Worm (Caenorhabditis elegans) whole organism, L2 larva: Measurements from ENCODE around the gene Y67A10A.2.
A peak's percentile ranks its signal among the peaks of the same experiment; 100 is the strongest.

Source experiments
- C34F6.9 ChIP-seq: fragments of 150-350 bp; optimal IDR thresholded peaks from 2 replicates; lab custom pipeline; 2014; ENCODE audit warnings: missing biosample characterization, missing genetic modification characterization
- F13H6.1 ChIP-seq: sonication (generic microtip); optimal IDR thresholded peaks from 2 replicates; lab custom pipeline; 2016; ENCODE audit warnings: missing genetic modification characterization, missing compliant biosample characterization
- R02D3.7 ChIP-seq: fragments of 150-350 bp; optimal IDR thresholded peaks from 2 replicates; lab custom pipeline; 2014; ENCODE audit warnings: missing biosample characterization, missing genetic modification characterization
- Y55F3AM.14 ChIP-seq: fragments of 200-800 bp; sonication (Bioruptor generic); optimal IDR thresholded peaks from 2 replicates; lab custom pipeline; 2018; ENCODE audit warnings: mild to moderate bottlenecking, missing genetic modification characterization, missing compliant biosample characterization
- ZK546.5 ChIP-seq: sonication (generic microtip); optimal IDR thresholded peaks from 2 replicates; lab custom pipeline; 2017; ENCODE audit warnings: missing biosample characterization, missing genetic modification characterization
- ama-1 ChIP-seq: fragments of 150-350 bp; optimal IDR thresholded peaks from 2 replicates; lab custom pipeline; 2018; ENCODE audit warnings: inconsistent platforms
- blmp-1 ChIP-seq: sonication (generic microtip); optimal IDR thresholded peaks from 2 replicates; lab custom pipeline; 2017; ENCODE audit warnings: missing genetic modification characterization, mild to moderate bottlenecking, missing compliant biosample characterization, antibody characterized with exemption, moderate library complexity; ENCODE audit not compliant: insufficient read depth
- ceh-16 ChIP-seq: fragments of 150-350 bp; optimal IDR thresholded peaks from 2 replicates; lab custom pipeline; 2014; ENCODE audit warnings: missing biosample characterization, missing genetic modification characterization
- ceh-82 ChIP-seq: fragments of 150-350 bp; optimal IDR thresholded peaks from 2 replicates; lab custom pipeline; 2014; ENCODE audit warnings: missing biosample characterization, missing genetic modification characterization
- crh-2 ChIP-seq: sonication (generic microtip); optimal IDR thresholded peaks from 2 replicates; lab custom pipeline; 2017; ENCODE audit warnings: missing biosample characterization, missing genetic modification characterization
- egl-27 ChIP-seq: sonication (generic microtip); optimal IDR thresholded peaks from 3 replicates; lab custom pipeline; 2017; ENCODE audit warnings: missing biosample characterization, missing genetic modification reagents, missing genetic modification characterization
- elt-1 ChIP-seq: fragments of 150-350 bp; optimal IDR thresholded peaks from 2 replicates; lab custom pipeline; 2014; ENCODE audit warnings: missing biosample characterization, missing genetic modification characterization
- lin-11 ChIP-seq: fragments of 150-350 bp; sonication (generic microtip); optimal IDR thresholded peaks from 2 replicates; lab custom pipeline; 2014; ENCODE audit warnings: missing biosample characterization, missing genetic modification characterization, inconsistent platforms, mixed read lengths
- lin-13 ChIP-seq: fragments of 150-350 bp; optimal IDR thresholded peaks from 2 replicates; lab custom pipeline; 2014; ENCODE audit warnings: missing biosample characterization, missing genetic modification reagents, missing genetic modification characterization
- lin-39 ChIP-seq: fragments of 150-350 bp; optimal IDR thresholded peaks from 2 replicates; lab custom pipeline; 2014; ENCODE audit warnings: missing biosample characterization, missing genetic modification reagents, missing genetic modification characterization
- lsy-2 ChIP-seq, 2 experiments: fragments of 150-350 bp in 1 of 2; sonication (generic microtip) in 1 of 2; optimal IDR thresholded peaks; 2 replicates each; lab custom pipeline; 2014 to 2017; ENCODE audit warnings: missing biosample characterization in 2 of 2, missing genetic modification characterization in 2 of 2
- mab-5 ChIP-seq: fragments of 150-350 bp; optimal IDR thresholded peaks from 2 replicates; lab custom pipeline; 2014; ENCODE audit warnings: missing biosample characterization, missing genetic modification characterization
- mbf-1 ChIP-seq: sonication (generic microtip); optimal IDR thresholded peaks from 2 replicates; lab custom pipeline; 2017; ENCODE audit warnings: missing biosample characterization, missing genetic modification characterization
- mdl-1 ChIP-seq, 2 experiments: fragments of 150-350 bp in 1 of 2; sonication (generic microtip) in 1 of 2; optimal IDR thresholded peaks; 2 replicates each; lab custom pipeline; 2017; ENCODE audit warnings: missing biosample characterization in 2 of 2, missing genetic modification characterization in 2 of 2
- nhr-10 ChIP-seq: sonication (generic microtip); optimal IDR thresholded peaks from 2 replicates; lab custom pipeline; 2017; ENCODE audit warnings: missing biosample characterization, missing genetic modification characterization
- nhr-11 ChIP-seq: fragments of 150-350 bp; optimal IDR thresholded peaks from 2 replicates; lab custom pipeline; 2014; ENCODE audit warnings: missing biosample characterization, missing genetic modification characterization
- nhr-129 ChIP-seq: fragments of 150-350 bp; optimal IDR thresholded peaks from 2 replicates; lab custom pipeline; 2014; ENCODE audit warnings: missing biosample characterization, missing genetic modification characterization
- nhr-21 ChIP-seq: fragments of 150-350 bp; optimal IDR thresholded peaks from 2 replicates; lab custom pipeline; 2014; ENCODE audit warnings: missing biosample characterization, missing genetic modification characterization
- nhr-23 ChIP-seq: fragments of 150-350 bp; optimal IDR thresholded peaks from 2 replicates; lab custom pipeline; 2014; ENCODE audit warnings: missing biosample characterization, missing genetic modification reagents, missing genetic modification characterization
- nhr-237 ChIP-seq: fragments of 150-350 bp; optimal IDR thresholded peaks from 2 replicates; lab custom pipeline; 2014; ENCODE audit warnings: missing biosample characterization, missing genetic modification characterization
- nhr-25 ChIP-seq: fragments of 150-350 bp; sonication (generic microtip); optimal IDR thresholded peaks from 3 replicates; lab custom pipeline; 2014; ENCODE audit warnings: missing biosample characterization, missing genetic modification characterization
- nhr-6 ChIP-seq: fragments of 150-350 bp; optimal IDR thresholded peaks from 2 replicates; lab custom pipeline; 2014; ENCODE audit warnings: missing biosample characterization, missing genetic modification characterization
- nhr-77 ChIP-seq: fragments of 150-350 bp; optimal IDR thresholded peaks from 2 replicates; lab custom pipeline; 2014; ENCODE audit warnings: missing biosample characterization, missing genetic modification characterization
- peb-1 ChIP-seq: fragments of 150-350 bp; optimal IDR thresholded peaks from 2 replicates; lab custom pipeline; 2014; ENCODE audit warnings: missing biosample characterization, missing genetic modification characterization
- sem-4 ChIP-seq: fragments of 150-350 bp; optimal IDR thresholded peaks from 2 replicates; lab custom pipeline; 2014; ENCODE audit warnings: missing biosample characterization, missing genetic modification reagents, missing genetic modification characterization
- skn-1 ChIP-seq: sonication (generic microtip); optimal IDR thresholded peaks from 2 replicates; lab custom pipeline; 2017; ENCODE audit warnings: missing biosample characterization, missing genetic modification characterization
- sma-9 ChIP-seq, 2 experiments: fragments of 150-350 bp in 1 of 2; sonication (generic microtip) in 1 of 2; optimal IDR thresholded peaks; 2 replicates each; lab custom pipeline; 2014 to 2016; ENCODE audit warnings: missing genetic modification characterization in 2 of 2, mild to moderate bottlenecking in 1 of 2, missing biosample characterization in 1 of 2, missing compliant biosample characterization in 1 of 2, missing genetic modification reagents in 1 of 2, moderate library complexity in 1 of 2
- snpc-4 ChIP-seq: fragments of 150-350 bp; optimal IDR thresholded peaks from 2 replicates; lab custom pipeline; 2014; ENCODE audit warnings: missing biosample characterization, missing genetic modification characterization
- unc-39 ChIP-seq: fragments of 150-350 bp; optimal IDR thresholded peaks from 2 replicates; lab custom pipeline; 2014; ENCODE audit warnings: missing biosample characterization, missing genetic modification characterization
- unc-55 ChIP-seq: fragments of 150-350 bp; sonication (generic microtip); optimal IDR thresholded peaks from 3 replicates; lab custom pipeline; 2014; ENCODE audit warnings: missing biosample characterization, missing genetic modification reagents, missing genetic modification characterization
- unc-62 ChIP-seq: fragments of 150-350 bp; optimal IDR thresholded peaks from 2 replicates; lab custom pipeline; 2014; ENCODE audit warnings: missing biosample characterization, missing genetic modification reagents, missing genetic modification characterization
- zag-1 ChIP-seq: fragments of 150-350 bp; optimal IDR thresholded peaks from 2 replicates; lab custom pipeline; 2014; ENCODE audit warnings: missing biosample characterization, missing genetic modification characterization
- ztf-4 ChIP-seq: fragments of 150-350 bp; optimal IDR thresholded peaks from 2 replicates; lab custom pipeline; 2014; ENCODE audit warnings: missing biosample characterization, missing genetic modification characterization

Gene Y67A10A.2

DNA sequence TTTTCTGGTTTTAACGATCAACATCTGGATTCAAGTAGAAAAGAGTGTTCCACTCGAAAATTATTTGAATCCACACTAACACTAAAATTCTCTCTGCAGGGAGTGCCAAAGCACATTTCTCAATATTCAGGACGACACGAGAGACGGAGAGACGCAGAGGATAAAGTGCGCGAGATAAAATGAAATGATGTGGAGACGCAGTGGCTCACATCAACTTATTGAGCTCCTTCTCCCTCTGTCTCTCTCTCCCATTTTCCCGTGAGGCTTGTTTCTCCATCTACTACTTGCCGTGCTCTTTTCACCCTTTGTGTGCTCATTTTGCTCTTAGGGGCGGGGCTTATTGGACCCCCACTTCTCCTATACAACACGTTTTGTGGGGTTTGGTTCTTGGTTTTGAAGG is 18.3 kb downstream of the Y67A10A.2 start:
- TF ChIP-seq nhr-129 (tag; lab: Kevin White, UChicago) (peak; percentile 96), mdl-1 (tag; optimal IDR thresholded peaks at IDR 0.05; lab: Kevin White, UChicago) (peak in 1 of 2 experiments; percentile 2), crh-2 (tag; lab: Kevin White, UChicago) (peak; percentile 9), unc-55 (GFP tag; lab: Kevin White, UChicago) (peak; percentile 85), unc-39 (no peak), mab-5 (tag; lab: Kevin White, UChicago) (peak; percentile 51), lin-13 (GFP tag; lab: Kevin White, UChicago) (peak; percentile 16), nhr-6 (tag; lab: Kevin White, UChicago) (peak; percentile 8), peb-1 (tag; lab: Kevin White, UChicago) (no peak), snpc-4 (peak; percentile 26), C34F6.9 (tag; lab: Kevin White, UChicago) (peak; percentile 77), nhr-10 (no peak), zag-1 (tag; lab: Kevin White, UChicago) (peak; percentile 37), ZK546.5 (tag; lab: Kevin White, UChicago) (no peak), F13H6.1 (tag; lab: Kevin White, UChicago) (peak; percentile 62), sem-4 (tag; lab: Kevin White, UChicago) (peak; percentile 5), lin-11 (tag; lab: Kevin White, UChicago) (peak; percentile 47)

DNA sequence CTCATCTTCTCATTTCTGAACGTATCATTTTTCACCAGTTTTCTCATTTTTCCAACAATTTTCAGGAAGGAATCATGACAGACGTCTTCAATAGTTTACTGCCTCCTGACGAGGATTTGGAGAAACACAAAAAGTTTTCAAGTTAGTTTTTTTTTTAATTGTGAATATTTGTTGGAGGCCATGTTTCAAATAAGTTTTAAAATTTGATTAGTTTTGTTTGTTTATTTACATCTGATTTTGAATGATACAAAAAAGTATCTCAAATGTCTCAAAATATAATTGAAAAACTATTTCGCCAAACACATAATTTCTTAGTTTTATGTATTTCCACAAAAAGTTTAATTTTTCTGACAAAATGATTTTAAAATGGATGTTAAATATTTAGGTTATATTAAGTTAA is 23.3 kb downstream of the Y67A10A.2 start, which contains the start of gene ssu-2:
Gene ssu-2 (plus strand): TSS at position 59 of the 400 bp plus-strand sequence.
- TF ChIP-seq unc-55 (GFP tag; lab: Kevin White, UChicago) (no peak), nhr-77 (no peak)
- TF ChIP-seq, all 48 proteins: peak for 0

DNA sequence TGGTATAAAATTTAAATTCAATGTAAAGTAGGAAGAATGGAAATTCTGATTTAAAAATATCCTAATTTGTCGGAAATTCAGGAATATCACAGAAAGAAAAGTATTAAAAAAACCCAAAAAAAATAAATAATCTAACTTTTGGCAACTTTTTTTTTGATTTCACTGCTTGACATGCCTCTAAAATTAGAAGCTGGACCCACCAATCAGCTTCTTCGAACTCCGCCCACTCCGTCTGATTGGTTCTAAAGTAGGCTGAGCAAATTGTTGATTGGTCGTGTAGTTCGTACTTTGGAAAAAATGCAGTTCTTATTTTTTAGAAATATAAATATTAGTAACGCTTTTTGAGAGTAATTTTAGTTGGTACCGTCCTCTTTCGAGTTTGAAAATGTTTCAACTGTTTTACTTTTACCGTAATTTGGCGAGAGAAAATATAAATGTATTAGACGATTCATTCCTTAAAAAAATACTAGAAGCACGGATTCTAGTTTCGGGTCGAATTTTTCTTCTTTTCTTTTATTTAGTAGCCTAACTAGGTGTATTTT is 28.1 kb downstream of the Y67A10A.2 start:
- TF ChIP-seq unc-39 (no peak), nhr-77 (no peak), skn-1 (tag; lab: Kevin White, UChicago) (no peak), lsy-2 (tag; optimal IDR thresholded peaks at IDR 0.05; lab: Kevin White, UChicago) (no peak), nhr-23 (tag; lab: Kevin White, UChicago) (no peak), mbf-1 (tag; lab: Kevin White, UChicago) (no peak), blmp-1 (tag; lab: Kevin White, UChicago) (no peak), egl-27 (tag; lab: Kevin White, UChicago) (no peak), nhr-11 (tag; lab: Kevin White, UChicago) (no peak)

DNA sequence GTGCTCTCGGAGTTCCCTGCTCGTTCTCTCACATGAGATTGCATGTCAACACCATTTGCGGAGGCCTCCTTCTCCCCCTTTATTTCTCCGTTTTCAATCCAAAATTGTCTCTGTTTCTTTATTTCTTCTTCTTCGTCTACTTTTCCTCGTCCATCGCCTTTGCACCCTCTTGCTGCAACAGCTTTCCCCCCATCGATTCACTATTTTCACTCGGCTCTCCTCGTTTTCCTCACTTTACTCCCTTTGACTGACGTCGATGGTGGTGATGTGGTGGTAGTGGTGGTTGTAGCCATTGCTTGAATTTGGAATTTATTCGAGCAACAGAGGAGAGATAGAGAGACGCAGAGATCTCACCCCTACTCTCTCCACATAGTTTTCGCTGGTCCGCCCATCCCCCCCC is 33.8 kb downstream of the Y67A10A.2 start:
- no peak for TF ChIP-seq ceh-82
- peak; percentile 53 for TF ChIP-seq mab-5 (tag; lab: Kevin White, UChicago)
- TF ChIP-seq unc-55 (GFP tag; lab: Kevin White, UChicago): peak; percentile 83
- no peak for TF ChIP-seq sem-4 (tag; lab: Kevin White, UChicago)
- TF ChIP-seq mdl-1 (tag; optimal IDR thresholded peaks at IDR 0.05; lab: Kevin White, UChicago): peak in 1 of 2 experiments; percentile 32
- peak; percentile 4 for TF ChIP-seq sma-9 (GFP tag; optimal IDR thresholded peaks at IDR 0.05; lab: Kevin White, UChicago)
- no peak for TF ChIP-seq sma-9 (tag; optimal IDR thresholded peaks at IDR 0.05; lab: Kevin White, UChicago)
- no peak for TF ChIP-seq unc-62 (GFP tag; lab: Kevin White, UChicago)
- no peak for TF ChIP-seq ztf-4 (tag; lab: Kevin White, UChicago)
- TF ChIP-seq ama-1 (lab: Kevin White, UChicago): no peak
- TF ChIP-seq C34F6.9 (tag; lab: Kevin White, UChicago): peak; percentile 79
- TF ChIP-seq Y55F3AM.14 (GFP tag; lab: Kevin White, UChicago): peak; percentile 63
- TF ChIP-seq nhr-237: no peak
- peak; percentile 43 for TF ChIP-seq egl-27 (tag; lab: Kevin White, UChicago)
- no peak for TF ChIP-seq elt-1 (tag; lab: Kevin White, UChicago)
- no peak for TF ChIP-seq nhr-10
- TF ChIP-seq nhr-23 (tag; lab: Kevin White, UChicago): no peak
- TF ChIP-seq lin-13 (GFP tag; lab: Kevin White, UChicago): peak; percentile 17
- peak; percentile 68 for TF ChIP-seq crh-2 (tag; lab: Kevin White, UChicago)
- no peak for TF ChIP-seq ceh-16 (tag; lab: Kevin White, UChicago)
- TF ChIP-seq lin-11 (tag; lab: Kevin White, UChicago): peak; percentile 61
- TF ChIP-seq F13H6.1 (tag; lab: Kevin White, UChicago): peak; percentile 73
- no peak for TF ChIP-seq mbf-1 (tag; lab: Kevin White, UChicago)
- peak; percentile 92 for TF ChIP-seq zag-1 (tag; lab: Kevin White, UChicago)
- TF ChIP-seq lin-39 (tag; lab: Kevin White, UChicago): no peak
- no peak for TF ChIP-seq nhr-21 (tag; lab: Kevin White, UChicago)
- TF ChIP-seq nhr-25 (tag; lab: Kevin White, UChicago): no peak
- TF ChIP-seq nhr-129 (tag; lab: Kevin White, UChicago): peak; percentile 93
- peak in 1 of 2 experiments; percentile 62 for TF ChIP-seq lsy-2 (tag; optimal IDR thresholded peaks at IDR 0.05; lab: Kevin White, UChicago)
- no peak for TF ChIP-seq blmp-1 (tag; lab: Kevin White, UChicago)
- TF ChIP-seq R02D3.7 (tag; lab: Kevin White, UChicago): no peak
